Worm (Caenorhabditis elegans) whole organism, L2 larva: ENCODE data around the gene F13A2.9.
A peak's percentile ranks its signal among the peaks of the same experiment; 100 is the strongest.

Experiments used
- C34F6.9 ChIP-seq: fragments of 150-350 bp; optimal IDR thresholded peaks from 2 replicates; lab custom pipeline; 2014; ENCODE audit warnings: missing biosample characterization, missing genetic modification characterization
- F13H6.1 ChIP-seq: sonication (generic microtip); optimal IDR thresholded peaks from 2 replicates; lab custom pipeline; 2016; ENCODE audit warnings: missing genetic modification characterization, missing compliant biosample characterization
- R02D3.7 ChIP-seq: fragments of 150-350 bp; optimal IDR thresholded peaks from 2 replicates; lab custom pipeline; 2014; ENCODE audit warnings: missing biosample characterization, missing genetic modification characterization
- Y55F3AM.14 ChIP-seq: fragments of 200-800 bp; sonication (Bioruptor generic); optimal IDR thresholded peaks from 2 replicates; lab custom pipeline; 2018; ENCODE audit warnings: mild to moderate bottlenecking, missing genetic modification characterization, missing compliant biosample characterization
- alr-1 ChIP-seq: fragments of 150-350 bp; optimal IDR thresholded peaks from 2 replicates; lab custom pipeline; 2014; ENCODE audit warnings: missing biosample characterization, missing genetic modification characterization
- ama-1 ChIP-seq: fragments of 150-350 bp; optimal IDR thresholded peaks from 2 replicates; lab custom pipeline; 2018; ENCODE audit warnings: inconsistent platforms
- blmp-1 ChIP-seq: sonication (generic microtip); optimal IDR thresholded peaks from 2 replicates; lab custom pipeline; 2017; ENCODE audit warnings: missing genetic modification characterization, mild to moderate bottlenecking, missing compliant biosample characterization, antibody characterized with exemption, moderate library complexity; ENCODE audit not compliant: insufficient read depth
- ceh-82 ChIP-seq: fragments of 150-350 bp; optimal IDR thresholded peaks from 2 replicates; lab custom pipeline; 2014; ENCODE audit warnings: missing biosample characterization, missing genetic modification characterization
- crh-2 ChIP-seq: sonication (generic microtip); optimal IDR thresholded peaks from 2 replicates; lab custom pipeline; 2017; ENCODE audit warnings: missing biosample characterization, missing genetic modification characterization
- dmd-4 ChIP-seq: sonication (generic microtip); optimal IDR thresholded peaks from 2 replicates; lab custom pipeline; 2017; ENCODE audit warnings: missing biosample characterization, missing genetic modification characterization
- elt-1 ChIP-seq: fragments of 150-350 bp; optimal IDR thresholded peaks from 2 replicates; lab custom pipeline; 2014; ENCODE audit warnings: missing biosample characterization, missing genetic modification characterization
- elt-3 ChIP-seq: sonication (generic microtip); optimal IDR thresholded peaks from 2 replicates; lab custom pipeline; 2017; ENCODE audit warnings: missing biosample characterization, missing genetic modification characterization
- gmeb-1 ChIP-seq: fragments of 150-350 bp; optimal IDR thresholded peaks from 2 replicates; lab custom pipeline; 2014; ENCODE audit warnings: missing biosample characterization, missing genetic modification characterization
- lin-11 ChIP-seq: fragments of 150-350 bp; sonication (generic microtip); optimal IDR thresholded peaks from 2 replicates; lab custom pipeline; 2014; ENCODE audit warnings: missing biosample characterization, missing genetic modification characterization, inconsistent platforms, mixed read lengths
- lin-13 ChIP-seq: fragments of 150-350 bp; optimal IDR thresholded peaks from 2 replicates; lab custom pipeline; 2014; ENCODE audit warnings: missing biosample characterization, missing genetic modification reagents, missing genetic modification characterization
- lin-39 ChIP-seq: fragments of 150-350 bp; optimal IDR thresholded peaks from 2 replicates; lab custom pipeline; 2014; ENCODE audit warnings: missing biosample characterization, missing genetic modification reagents, missing genetic modification characterization
- lsy-2 ChIP-seq, 2 experiments: fragments of 150-350 bp in 1 of 2; sonication (generic microtip) in 1 of 2; optimal IDR thresholded peaks; 2 replicates each; lab custom pipeline; 2014 to 2017; ENCODE audit warnings: missing biosample characterization in 2 of 2, missing genetic modification characterization in 2 of 2
- mab-5 ChIP-seq: fragments of 150-350 bp; optimal IDR thresholded peaks from 2 replicates; lab custom pipeline; 2014; ENCODE audit warnings: missing biosample characterization, missing genetic modification characterization
- mbf-1 ChIP-seq: sonication (generic microtip); optimal IDR thresholded peaks from 2 replicates; lab custom pipeline; 2017; ENCODE audit warnings: missing biosample characterization, missing genetic modification characterization
- mdl-1 ChIP-seq, 2 experiments: fragments of 150-350 bp in 1 of 2; sonication (generic microtip) in 1 of 2; optimal IDR thresholded peaks; 2 replicates each; lab custom pipeline; 2017; ENCODE audit warnings: missing biosample characterization in 2 of 2, missing genetic modification characterization in 2 of 2
- nhr-10 ChIP-seq: sonication (generic microtip); optimal IDR thresholded peaks from 2 replicates; lab custom pipeline; 2017; ENCODE audit warnings: missing biosample characterization, missing genetic modification characterization
- nhr-11 ChIP-seq: fragments of 150-350 bp; optimal IDR thresholded peaks from 2 replicates; lab custom pipeline; 2014; ENCODE audit warnings: missing biosample characterization, missing genetic modification characterization
- nhr-12 ChIP-seq: fragments of 150-350 bp; optimal IDR thresholded peaks from 2 replicates; lab custom pipeline; 2014; ENCODE audit warnings: missing biosample characterization, missing genetic modification characterization
- nhr-129 ChIP-seq: fragments of 150-350 bp; optimal IDR thresholded peaks from 2 replicates; lab custom pipeline; 2014; ENCODE audit warnings: missing biosample characterization, missing genetic modification characterization
- nhr-23 ChIP-seq: fragments of 150-350 bp; optimal IDR thresholded peaks from 2 replicates; lab custom pipeline; 2014; ENCODE audit warnings: missing biosample characterization, missing genetic modification reagents, missing genetic modification characterization
- nhr-25 ChIP-seq: fragments of 150-350 bp; sonication (generic microtip); optimal IDR thresholded peaks from 3 replicates; lab custom pipeline; 2014; ENCODE audit warnings: missing biosample characterization, missing genetic modification characterization
- nhr-6 ChIP-seq: fragments of 150-350 bp; optimal IDR thresholded peaks from 2 replicates; lab custom pipeline; 2014; ENCODE audit warnings: missing biosample characterization, missing genetic modification characterization
- nhr-77 ChIP-seq: fragments of 150-350 bp; optimal IDR thresholded peaks from 2 replicates; lab custom pipeline; 2014; ENCODE audit warnings: missing biosample characterization, missing genetic modification characterization
- sem-4 ChIP-seq: fragments of 150-350 bp; optimal IDR thresholded peaks from 2 replicates; lab custom pipeline; 2014; ENCODE audit warnings: missing biosample characterization, missing genetic modification reagents, missing genetic modification characterization
- skn-1 ChIP-seq: sonication (generic microtip); optimal IDR thresholded peaks from 2 replicates; lab custom pipeline; 2017; ENCODE audit warnings: missing biosample characterization, missing genetic modification characterization
- sma-3 ChIP-seq: sonication (generic microtip); optimal IDR thresholded peaks from 2 replicates; lab custom pipeline; 2016; ENCODE audit warnings: missing genetic modification reagents, missing genetic modification characterization, missing compliant biosample characterization
- sma-9 ChIP-seq, 2 experiments: fragments of 150-350 bp in 1 of 2; sonication (generic microtip) in 1 of 2; optimal IDR thresholded peaks; 2 replicates each; lab custom pipeline; 2014 to 2016; ENCODE audit warnings: missing genetic modification characterization in 2 of 2, mild to moderate bottlenecking in 1 of 2, missing biosample characterization in 1 of 2, missing compliant biosample characterization in 1 of 2, missing genetic modification reagents in 1 of 2, moderate library complexity in 1 of 2
- snpc-4 ChIP-seq: fragments of 150-350 bp; optimal IDR thresholded peaks from 2 replicates; lab custom pipeline; 2014; ENCODE audit warnings: missing biosample characterization, missing genetic modification characterization
- unc-39 ChIP-seq: fragments of 150-350 bp; optimal IDR thresholded peaks from 2 replicates; lab custom pipeline; 2014; ENCODE audit warnings: missing biosample characterization, missing genetic modification characterization
- unc-55 ChIP-seq: fragments of 150-350 bp; sonication (generic microtip); optimal IDR thresholded peaks from 3 replicates; lab custom pipeline; 2014; ENCODE audit warnings: missing biosample characterization, missing genetic modification reagents, missing genetic modification characterization
- unc-62 ChIP-seq: fragments of 150-350 bp; optimal IDR thresholded peaks from 2 replicates; lab custom pipeline; 2014; ENCODE audit warnings: missing biosample characterization, missing genetic modification reagents, missing genetic modification characterization
- ztf-4 ChIP-seq: fragments of 150-350 bp; optimal IDR thresholded peaks from 2 replicates; lab custom pipeline; 2014; ENCODE audit warnings: missing biosample characterization, missing genetic modification characterization

The F13A2.9 gene

ce11 chrV:4356047-4356612, 31.2 kb downstream of the F13A2.9 start:
- no peak for TF ChIP-seq sma-3 (GFP tag; lab: Kevin White, UChicago)
- no peak for TF ChIP-seq nhr-11 (tag; lab: Kevin White, UChicago)
- TF ChIP-seq sem-4 (tag; lab: Kevin White, UChicago), result no peak

DNA sequence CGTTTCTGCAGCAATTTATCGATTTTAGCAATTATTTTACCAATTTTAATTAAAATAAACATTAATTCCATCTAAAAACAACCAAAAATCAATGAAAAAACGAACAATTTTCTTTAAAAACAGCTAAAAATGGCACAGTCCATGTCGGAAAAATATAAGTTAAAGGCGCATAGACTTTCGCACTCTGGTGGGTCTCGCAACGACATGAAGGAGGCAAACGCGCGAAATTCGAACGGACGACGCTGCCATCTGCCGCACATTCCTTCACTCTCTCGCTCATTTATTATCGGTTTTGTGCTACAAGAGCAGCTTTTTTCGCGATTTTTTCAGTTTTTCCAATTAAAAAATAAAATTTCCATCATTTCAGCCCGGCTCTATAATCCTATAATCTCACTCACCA, 40.5 kb downstream of the F13A2.9 start, which contains the start of gene mcm-7:
Gene mcm-7 (plus strand): TSS at position 368 of the 400 bp plus-strand sequence.
- TF ChIP-seq sma-3 (GFP tag; lab: Kevin White, UChicago) (peak; percentile 35), nhr-25 (tag; lab: Kevin White, UChicago) (peak; percentile 40), nhr-10 (tag; lab: Kevin White, UChicago) (no peak), C34F6.9 (peak; percentile 64), gmeb-1 (tag; lab: Kevin White, UChicago) (peak; percentile 91), sma-9 (GFP tag; optimal IDR thresholded peaks at IDR 0.05; lab: Kevin White, UChicago) (peak; percentile 21), sma-9 (tag; optimal IDR thresholded peaks at IDR 0.05; lab: Kevin White, UChicago) (no peak), ama-1 (lab: Kevin White, UChicago) (peak; percentile 1), F13H6.1 (tag; lab: Kevin White, UChicago) (peak; percentile 9), lsy-2 (tag; optimal IDR thresholded peaks at IDR 0.05; lab: Kevin White, UChicago) (peak; percentile 24 to 79), unc-55 (GFP tag; lab: Kevin White, UChicago) (peak; percentile 85), crh-2 (peak; percentile 73), lin-13 (GFP tag; lab: Kevin White, UChicago) (peak; percentile 47), nhr-77 (tag; lab: Kevin White, UChicago) (no peak), nhr-129 (tag; lab: Kevin White, UChicago) (peak; percentile 72), blmp-1 (no peak), lin-11 (tag; lab: Kevin White, UChicago) (peak; percentile 65)

DNA sequence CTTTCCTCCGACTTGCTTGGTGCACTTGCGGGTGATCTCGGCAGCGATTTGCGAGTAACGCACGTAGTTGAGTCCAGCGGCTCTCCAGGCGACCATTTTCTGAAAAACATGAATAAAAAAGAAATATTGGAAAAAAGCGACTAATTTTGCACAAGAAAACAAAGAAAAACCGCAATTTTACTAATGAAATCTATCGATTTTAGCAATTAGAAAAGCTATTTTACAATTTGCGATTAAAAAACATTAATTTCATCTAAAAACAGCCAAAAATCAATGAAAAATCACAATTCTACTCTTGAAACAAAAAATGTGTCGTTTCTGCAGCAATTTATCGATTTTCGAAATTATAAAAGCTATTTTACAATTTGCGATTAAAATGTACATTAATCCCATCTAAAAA, 41.0 kb downstream of the F13A2.9 start, which contains the start of gene hpo-18:
Gene hpo-18 (minus strand): TSS at position 101 of the 400 bp plus-strand sequence.
- TF ChIP-seq nhr-6 (tag; lab: Kevin White, UChicago) (no peak), alr-1 (tag; lab: Kevin White, UChicago) (no peak), nhr-12 (tag; lab: Kevin White, UChicago) (no peak), nhr-129 (tag; lab: Kevin White, UChicago) (no peak), lin-11 (tag; lab: Kevin White, UChicago) (no peak), mab-5 (no peak), sma-3 (GFP tag; lab: Kevin White, UChicago) (no peak), elt-3 (tag; lab: Kevin White, UChicago) (no peak), mdl-1 (tag; optimal IDR thresholded peaks at IDR 0.05; lab: Kevin White, UChicago) (no peak), unc-62 (GFP tag; lab: Kevin White, UChicago) (no peak), mbf-1 (tag; lab: Kevin White, UChicago) (no peak), ama-1 (lab: Kevin White, UChicago) (no peak), dmd-4 (no peak), sem-4 (tag; lab: Kevin White, UChicago) (no peak), gmeb-1 (tag; lab: Kevin White, UChicago) (no peak), snpc-4 (tag; lab: Kevin White, UChicago) (no peak), skn-1 (tag; lab: Kevin White, UChicago) (no peak), nhr-23 (tag; lab: Kevin White, UChicago) (no peak), lin-39 (tag; lab: Kevin White, UChicago) (no peak), ztf-4 (tag; lab: Kevin White, UChicago) (no peak)
- TF ChIP-seq, all 48 proteins: peak for 0

ce11 chrV:4345714-4346113, 41.6 kb downstream of the F13A2.9 start, which contains the start of gene figl-1:
figl-1 (minus strand) TSS chrV:4345999.
- no peak for TF ChIP-seq nhr-10 (tag; lab: Kevin White, UChicago)
- peak; percentile 5 for TF ChIP-seq sma-3 (GFP tag; lab: Kevin White, UChicago)
- TF ChIP-seq ceh-82, result no peak

DNA sequence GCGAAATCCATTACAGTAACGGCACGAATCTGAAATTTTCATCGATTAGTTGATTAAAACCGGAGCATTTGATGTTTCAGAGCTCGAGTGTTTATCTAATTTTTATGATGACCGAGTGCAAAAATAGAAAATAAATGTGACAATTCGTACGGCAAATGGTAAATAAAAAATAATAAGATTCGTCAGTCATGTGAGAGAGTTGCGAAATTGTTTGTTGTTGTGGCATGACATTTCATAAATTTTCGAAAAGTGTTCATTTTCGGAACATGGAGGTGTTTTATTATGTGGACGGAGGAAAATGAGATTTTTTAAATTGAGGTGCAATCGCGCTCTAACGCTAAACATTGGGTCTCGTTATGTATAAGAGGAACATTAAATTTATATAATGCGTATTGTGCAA, 45.6 kb downstream of the F13A2.9 start:
- TF ChIP-seq sem-4 (tag; lab: Kevin White, UChicago), result no peak
- no peak for TF ChIP-seq blmp-1
- no peak for TF ChIP-seq unc-39 (tag; lab: Kevin White, UChicago)
- no peak for TF ChIP-seq alr-1 (tag; lab: Kevin White, UChicago)
- no peak for TF ChIP-seq lin-11 (tag; lab: Kevin White, UChicago)
- TF ChIP-seq crh-2, result no peak
- no peak for TF ChIP-seq sma-9 (GFP tag; optimal IDR thresholded peaks at IDR 0.05; lab: Kevin White, UChicago)
- TF ChIP-seq sma-9 (tag; optimal IDR thresholded peaks at IDR 0.05; lab: Kevin White, UChicago), result no peak
- no peak for TF ChIP-seq F13H6.1 (tag; lab: Kevin White, UChicago)
- TF ChIP-seq elt-1 (tag; lab: Kevin White, UChicago), result no peak
- TF ChIP-seq sma-3 (GFP tag; lab: Kevin White, UChicago), result no peak
- no peak for TF ChIP-seq Y55F3AM.14 (GFP tag; lab: Kevin White, UChicago)
- TF ChIP-seq ceh-82, result no peak
- TF ChIP-seq R02D3.7 (tag; lab: Kevin White, UChicago), result no peak
- TF ChIP-seq skn-1 (tag; lab: Kevin White, UChicago), result no peak
- no peak for TF ChIP-seq nhr-77 (tag; lab: Kevin White, UChicago)
